Fruit fly (Drosophila melanogaster): ENCODE data around the gene CG13891.

Gene CG13891

DNA sequence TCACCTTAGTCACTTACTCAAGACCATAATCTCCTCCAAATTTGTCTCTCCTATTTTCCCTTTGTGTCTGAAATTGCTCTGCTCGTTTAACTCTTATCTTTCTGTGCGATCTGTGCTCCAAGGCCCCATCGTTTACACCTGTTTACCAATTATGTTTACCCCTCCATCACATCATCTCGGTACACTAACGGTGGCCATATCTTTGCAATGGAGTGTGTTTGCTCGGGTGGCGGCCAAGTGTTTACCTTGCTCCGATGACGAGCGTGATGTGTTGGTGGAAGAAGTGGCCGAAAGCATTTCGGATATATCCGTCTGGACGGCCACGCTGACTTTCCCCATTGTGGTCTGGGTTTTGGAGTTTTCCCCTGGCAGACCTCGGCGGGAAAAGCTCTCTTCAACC is 6.5 kb upstream of the CG13891 start (continued):
- TF ChIP-seq net (GFP tag; optimal IDR thresholded peaks at IDR 0.05) (peak; percentile 39), pdm3 (GFP tag; optimal IDR thresholded peaks at IDR 0.05) (no peak), salr (GFP tag; optimal IDR thresholded peaks at IDR 0.05) (peak in 1 of 2 experiments; percentile 53), dsx (GFP tag; optimal IDR thresholded peaks at IDR 0.05; ENCODE audit: poor library complexity, severe bottlenecking) (no peak), CG11762 (GFP tag; optimal IDR thresholded peaks at IDR 0.05; ENCODE audit: insufficient read depth) (no peak), eg (GFP tag; IDR thresholded peaks at IDR 0.05) (0 out of 3 replicates have a peak, but pooled peaks have one; percentile 28), topi (GFP tag; optimal IDR thresholded peaks at IDR 0.05) (no peak), CG31627 (GFP tag; optimal IDR thresholded peaks at IDR 0.05) (no peak), CG3032 (tag; optimal IDR thresholded peaks at IDR 0.05) (no peak), OdsH (GFP tag; optimal IDR thresholded peaks at IDR 0.05) (no peak), CG11902 (GFP tag; optimal IDR thresholded peaks at IDR 0.05) (no peak), Eip78C (GFP tag) (peak; percentile 85), CG6792 (GFP tag; optimal IDR thresholded peaks at IDR 0.05) (no peak)

DNA sequence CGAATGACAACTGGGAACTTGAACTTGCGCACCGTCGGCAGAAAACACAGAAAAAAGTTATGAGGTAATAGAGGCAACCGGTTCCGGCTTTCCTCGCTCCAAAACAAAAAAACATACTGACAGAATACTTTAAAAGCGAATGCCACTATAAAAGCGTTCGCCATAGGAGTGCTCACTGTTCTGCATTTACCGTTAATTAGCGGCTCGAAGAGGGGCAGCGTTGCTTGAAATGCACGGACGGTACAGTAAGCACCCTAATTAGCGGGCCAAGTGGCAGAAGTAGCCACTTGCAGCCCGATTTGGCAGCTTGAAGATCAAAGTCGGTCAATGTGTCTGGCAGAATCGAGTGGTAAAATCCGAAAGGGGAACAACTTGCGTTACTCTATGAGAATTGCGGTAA is 5.8 kb upstream of the CG13891 start:
- TF ChIP-seq Smox (GFP tag; optimal IDR thresholded peaks at IDR 0.05) (no peak), CG15336 (GFP tag; IDR thresholded peaks at IDR 0.05) (no peak), achi (GFP tag; optimal IDR thresholded peaks at IDR 0.05) (no peak)

DNA sequence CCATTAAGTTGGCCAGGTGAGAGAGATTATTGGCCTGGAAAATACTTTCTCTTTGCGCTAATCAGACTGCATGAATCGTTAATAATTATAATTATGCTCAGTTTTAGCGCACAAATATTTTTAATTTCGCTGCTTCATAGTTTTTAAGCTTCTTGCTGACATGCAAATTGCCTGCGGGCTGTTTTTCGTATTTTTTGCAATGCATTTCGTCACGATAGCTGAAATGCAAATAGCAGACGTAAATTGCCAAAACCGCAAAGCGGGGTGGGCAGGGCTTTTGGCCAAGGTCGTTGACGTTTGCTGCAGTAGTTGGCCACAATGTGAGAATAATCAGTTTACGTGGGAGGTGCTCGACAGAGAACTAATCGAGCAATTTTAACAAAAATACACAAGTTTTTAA is 4.6 kb upstream of the CG13891 start:
- no peak for TF ChIP-seq fd85E (GFP tag; optimal IDR thresholded peaks at IDR 0.05)
- no peak for TF ChIP-seq CG7368 (GFP tag; optimal IDR thresholded peaks at IDR 0.05)
- TF ChIP-seq Ets96B (tag; optimal IDR thresholded peaks at IDR 0.05), result no peak
- TF ChIP-seq svp (GFP tag), result no peak
- TF ChIP-seq CG6792 (GFP tag; optimal IDR thresholded peaks at IDR 0.05), result no peak
- no peak for TF ChIP-seq esn (GFP tag; optimal IDR thresholded peaks at IDR 0.05)
- no peak for TF ChIP-seq CG9139 (GFP tag; optimal IDR thresholded peaks at IDR 0.05)
- TF ChIP-seq CG8632 (GFP tag; optimal IDR thresholded peaks at IDR 0.05), result no peak
- TF ChIP-seq topi (GFP tag; optimal IDR thresholded peaks at IDR 0.05), result no peak
- no peak for TF ChIP-seq Hr4 (GFP tag; optimal IDR thresholded peaks at IDR 0.05)

DNA sequence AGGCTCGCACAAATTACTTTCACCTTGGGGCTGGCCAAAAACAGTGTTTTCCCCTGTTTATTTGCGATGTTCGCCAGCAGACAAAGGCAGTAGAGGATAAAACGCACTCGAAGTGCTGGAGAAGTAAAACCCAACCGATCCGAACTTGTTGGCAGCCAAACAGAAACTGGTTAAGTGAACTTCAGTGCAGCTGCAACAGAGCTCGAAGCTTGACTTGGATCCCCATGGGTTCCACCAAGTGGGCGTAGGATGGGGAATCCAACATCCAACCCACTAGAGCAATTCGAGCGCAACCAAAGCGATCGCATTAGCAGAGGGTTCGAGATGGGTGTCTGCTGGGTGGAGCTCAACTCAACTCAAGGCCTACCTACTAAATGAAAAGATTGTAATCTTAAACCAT is 3.9 kb upstream of the CG13891 start:
- peak; percentile 50 for TF ChIP-seq Blimp-1 (GFP tag; optimal IDR thresholded peaks at IDR 0.05)
- 0 out of 3 replicates have a peak, but pooled peaks have one; percentile 7 for TF ChIP-seq eg (GFP tag; IDR thresholded peaks at IDR 0.05)
- no peak for TF ChIP-seq CG6163 (GFP tag; IDR thresholded peaks at IDR 0.05)

DNA sequence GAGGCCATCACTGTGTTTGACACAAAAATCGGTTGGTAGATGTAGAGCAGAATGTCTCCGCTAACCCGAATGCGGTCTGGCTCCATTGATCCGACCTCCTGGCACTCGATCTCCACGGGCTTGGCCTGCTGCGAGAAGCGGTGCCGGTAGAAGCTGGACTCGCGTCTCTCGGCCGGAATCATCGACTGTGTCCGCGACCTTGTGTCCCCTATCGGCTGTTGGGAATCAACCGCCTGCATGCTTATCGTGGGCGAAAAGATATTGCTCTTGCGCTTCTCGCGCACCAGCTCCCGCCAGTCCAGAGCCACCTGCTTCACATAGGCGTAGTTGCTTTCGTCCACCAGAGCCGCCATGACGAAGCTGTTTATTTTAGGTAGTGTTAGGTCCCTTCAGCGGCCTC is 352 bp downstream of the CG13891 start:
- TF ChIP-seq Ets96B (tag; optimal IDR thresholded peaks at IDR 0.05), result no peak

DNA sequence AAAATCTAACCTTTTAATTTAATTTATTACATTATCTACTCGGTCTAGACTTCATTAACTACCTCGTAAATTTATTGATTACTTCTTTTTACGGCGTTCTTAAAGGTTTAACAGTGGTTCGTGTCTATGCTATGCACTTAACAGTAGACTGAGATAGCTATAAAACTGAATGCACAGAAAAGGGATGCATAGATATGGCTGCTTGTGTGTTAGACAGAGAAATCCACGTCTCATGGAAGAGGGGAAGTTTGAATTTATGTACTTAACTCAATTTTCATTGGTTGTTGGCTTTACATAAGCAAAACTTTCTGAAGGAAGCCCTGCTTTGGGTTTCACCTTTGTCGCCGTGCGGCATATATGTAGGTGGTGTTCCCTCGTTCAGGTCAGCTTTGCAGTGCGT is 1.1 kb downstream of the CG13891 start:
- no peak for TF ChIP-seq CG16779 (tag; optimal IDR thresholded peaks at IDR 0.05)
- TF ChIP-seq Eip78C (GFP tag), result no peak
- no peak for TF ChIP-seq CG15336 (GFP tag; IDR thresholded peaks at IDR 0.05)
- TF ChIP-seq Met (GFP tag; optimal IDR thresholded peaks at IDR 0.05), result no peak
- no peak for TF ChIP-seq spab (GFP tag; optimal IDR thresholded peaks at IDR 0.05)
- no peak for TF ChIP-seq Smox (GFP tag; optimal IDR thresholded peaks at IDR 0.05)
- TF ChIP-seq Hr38 (GFP tag; optimal IDR thresholded peaks at IDR 0.05), result no peak
- no peak for TF ChIP-seq Lpt (GFP tag; optimal IDR thresholded peaks at IDR 0.05)
- TF ChIP-seq Eip93F (GFP tag; optimal IDR thresholded peaks at IDR 0.05), result no peak
- no peak for TF ChIP-seq esn (GFP tag; optimal IDR thresholded peaks at IDR 0.05)
- TF ChIP-seq Blimp-1 (GFP tag; optimal IDR thresholded peaks at IDR 0.05), result no peak
- no peak for TF ChIP-seq net (GFP tag; optimal IDR thresholded peaks at IDR 0.05)
